Fruit fly (Drosophila melanogaster): ENCODE measurements around the gene CG43362.

The CG43362 gene

dm6 chr2L:18267815-18268214 lies 23.4 kb downstream of the CG43362 start (continued):
- TF ChIP-seq ci (GFP tag; IDR thresholded peaks at IDR 0.05) (no peak), vfl (GFP tag; optimal IDR thresholded peaks at IDR 0.05) (no peak), Ada2b (GFP tag; IDR thresholded peaks at IDR 0.05) (peak; percentile 30; the same call in 1 of the 2 replicates), Med (GFP tag) (no peak), CG9932 (GFP tag; IDR thresholded peaks at IDR 0.05) (0 out of 2 replicates have a peak, but pooled peaks have one; percentile 41), CG13296 (GFP tag; optimal IDR thresholded peaks at IDR 0.05) (peak; percentile 8), Oaz (GFP tag; IDR thresholded peaks at IDR 0.05) (0 out of 2 replicates have a peak, but pooled peaks have one; percentile 34), sc (optimal IDR thresholded peaks at IDR 0.05) (no peak), sc (GFP tag; optimal IDR thresholded peaks at IDR 0.05) (no peak), CG18599 (GFP tag; optimal IDR thresholded peaks at IDR 0.05) (peak; percentile 72), Fer3 (tag; optimal IDR thresholded peaks at IDR 0.05) (peak; percentile 28), cg (GFP tag; optimal IDR thresholded peaks at IDR 0.05) (no peak), mam (GFP tag; optimal IDR thresholded peaks at IDR 0.05) (no peak), CG11504 (tag; optimal IDR thresholded peaks at IDR 0.05) (peak; percentile 53), Fer1 (GFP tag; optimal IDR thresholded peaks at IDR 0.05) (peak; percentile 60), crol (GFP tag; IDR thresholded peaks at IDR 0.05) (no peak), D (optimal IDR thresholded peaks at IDR 0.05) (no peak), D (GFP tag; optimal IDR thresholded peaks at IDR 0.05) (no peak), CG15514 (GFP tag; optimal IDR thresholded peaks at IDR 0.05) (peak; percentile 10), gsb (GFP tag; IDR thresholded peaks at IDR 0.05) (no peak), Max (GFP tag; optimal IDR thresholded peaks at IDR 0.05) (no peak), Bgb (GFP tag; IDR thresholded peaks at IDR 0.05; ENCODE audit: partially characterized antibody) (no peak), Doc2 (GFP tag; IDR thresholded peaks at IDR 0.05) (no peak), ftz-f1 (GFP tag; optimal IDR thresholded peaks at IDR 0.05) (no peak), dati (GFP tag; IDR thresholded peaks at IDR 0.05) (no peak), inv (GFP tag; IDR thresholded peaks at IDR 0.05; ENCODE audit: partially characterized antibody) (no peak), CG13123 (GFP tag; optimal IDR thresholded peaks at IDR 0.05) (no peak), CG1832 (GFP tag; optimal IDR thresholded peaks at IDR 0.05) (no peak), tgo (GFP tag; IDR thresholded peaks at IDR 0.05) (no peak), Abd-B (GFP tag; optimal IDR thresholded peaks at IDR 0.05) (no peak), Eip74EF (GFP tag; optimal IDR thresholded peaks at IDR 0.05) (no peak), CG9215 (GFP tag; IDR thresholded peaks at IDR 0.05) (peak; percentile 13; the same call in 1 of the 2 replicates), sqz (GFP tag; optimal IDR thresholded peaks at IDR 0.05) (no peak), bowl (GFP tag; IDR thresholded peaks at IDR 0.05) (no peak), Asciz (GFP tag; optimal IDR thresholded peaks at IDR 0.05) (no peak), CG9876 (GFP tag; optimal IDR thresholded peaks at IDR 0.05) (no peak), CG2202 (tag; optimal IDR thresholded peaks at IDR 0.05) (no peak), dysf (GFP tag; IDR thresholded peaks at IDR 0.05) (peak; percentile 62), CG2116 (GFP tag; optimal IDR thresholded peaks at IDR 0.05) (no peak), fd102C (GFP tag; optimal IDR thresholded peaks at IDR 0.05) (no peak), zen2 (GFP tag; IDR thresholded peaks at IDR 0.05; ENCODE audit: partially characterized antibody) (no peak), Aef1 (GFP tag; IDR thresholded peaks at IDR 0.05) (0 out of 3 replicates have a peak, but pooled peaks have one; percentile 15), peb (GFP tag; IDR thresholded peaks at IDR 0.05) (no peak), da (GFP tag; optimal IDR thresholded peaks at IDR 0.05) (no peak), CG43689 (GFP tag; IDR thresholded peaks at IDR 0.05) (no peak), gem (tag; optimal IDR thresholded peaks at IDR 0.05) (peak; percentile 44), grau (tag; optimal IDR thresholded peaks at IDR 0.05) (peak; percentile 30), org-1 (GFP tag; optimal IDR thresholded peaks at IDR 0.05) (no peak), MBD-R2 (GFP tag; IDR thresholded peaks at IDR 0.05) (0 out of 2 replicates have a peak, but pooled peaks have one; percentile 16), eve (GFP tag; optimal IDR thresholded peaks at IDR 0.05) (no peak), CG12744 (GFP tag; optimal IDR thresholded peaks at IDR 0.05) (no peak), Atf3 (GFP tag; optimal IDR thresholded peaks at IDR 0.05) (no peak)
